Fruit fly (Drosophila melanogaster): Measurements from ENCODE around the gene lin-52.

DNA sequence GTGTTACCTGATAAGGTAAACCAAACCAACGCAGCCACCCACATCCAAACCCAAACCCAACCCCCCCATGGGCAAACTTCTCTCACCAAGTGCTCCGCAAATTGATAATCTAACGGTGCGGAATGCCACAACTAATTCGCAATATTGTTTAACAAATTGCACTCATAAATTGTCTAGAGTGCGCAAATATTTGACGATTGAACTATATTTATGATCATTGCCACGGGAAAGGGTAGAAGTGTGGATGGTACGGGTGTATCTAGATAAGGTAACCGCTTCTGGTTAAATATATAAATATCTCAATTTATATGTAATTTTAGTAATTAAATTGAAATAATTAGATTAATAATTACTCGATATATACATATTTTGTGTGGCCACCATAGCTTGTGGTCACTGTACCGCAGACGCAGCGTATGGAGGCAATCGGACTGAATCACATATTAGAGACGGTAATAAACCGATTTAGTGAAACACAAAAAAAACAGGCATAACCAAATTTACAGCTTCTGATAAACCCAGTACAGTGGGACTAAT is 36.2 kb downstream of the lin-52 start:
- TF ChIP-seq CG8301 (tag; optimal IDR thresholded peaks at IDR 0.05): no peak
- TF ChIP-seq CG12605 (GFP tag; IDR thresholded peaks at IDR 0.05): peak; percentile 45; the same call in 1 of the 2 replicates
- no peak for TF ChIP-seq gl (tag; optimal IDR thresholded peaks at IDR 0.05)

All from whole organism, pupa.